Fruit fly (Drosophila melanogaster) whole organism, adult: ENCODE data around the gene CREG.

Source experiments
- CG11617 ChIP-seq: fragments of 200-800 bp; sonication (Bioruptor generic); optimal IDR thresholded peaks from 2 replicates; lab custom pipeline; 2017; ENCODE audit warnings: mild to moderate bottlenecking, missing biosample characterization, missing genetic modification reagents, missing genetic modification characterization
- CG12768 ChIP-seq: fragments of 200-800 bp; sonication (Bioruptor generic); optimal IDR thresholded peaks from 2 replicates; lab custom pipeline; 2017; ENCODE audit warnings: missing biosample characterization, missing genetic modification characterization, mild to moderate bottlenecking, moderate library complexity, missing genetic modification reagents
- CG14711 ChIP-seq: fragments of 200-800 bp; sonication (Bioruptor generic); optimal IDR thresholded peaks from 2 replicates; lab custom pipeline; 2018; ENCODE audit warnings: missing biosample characterization, mild to moderate bottlenecking, missing genetic modification characterization, moderate library complexity
- CG1620 ChIP-seq: fragments of 200-800 bp; sonication (Bioruptor generic); optimal IDR thresholded peaks from 2 replicates; lab custom pipeline; 2016; ENCODE audit warnings: missing biosample characterization, missing genetic modification characterization
- CG33017 ChIP-seq: fragments of 200-800 bp; sonication (Bioruptor generic); optimal IDR thresholded peaks from 2 replicates; lab custom pipeline; 2018; ENCODE audit warnings: missing biosample characterization, mild to moderate bottlenecking, missing genetic modification characterization, moderate library complexity
- CG5204 ChIP-seq: fragments of 200-800 bp; sonication (Bioruptor generic); optimal IDR thresholded peaks from 2 replicates; lab custom pipeline; 2016; ENCODE audit warnings: missing biosample characterization, missing genetic modification characterization
- CG7101 ChIP-seq: fragments of 200-800 bp; sonication (Bioruptor generic); optimal IDR thresholded peaks from 2 replicates; lab custom pipeline; 2018; ENCODE audit warnings: missing biosample characterization, mild to moderate bottlenecking, missing genetic modification characterization, moderate library complexity
- Clk ChIP-seq: fragments of 200-800 bp; sonication (Bioruptor generic); optimal IDR thresholded peaks from 2 replicates; lab custom pipeline; 2017; ENCODE audit warnings: missing biosample characterization, missing genetic modification characterization
- Crg-1 ChIP-seq: fragments of 200-800 bp; sonication (Bioruptor generic); optimal IDR thresholded peaks from 2 replicates; lab custom pipeline; 2016; ENCODE audit warnings: missing biosample characterization, missing genetic modification characterization
- Mnt ChIP-seq: fragments of 200-800 bp; sonication (Bioruptor generic); optimal IDR thresholded peaks from 2 replicates; lab custom pipeline; 2016; ENCODE audit warnings: missing biosample characterization, mild to moderate bottlenecking, missing genetic modification characterization
- cic ChIP-seq: fragments of 200-800 bp; sonication (Bioruptor generic); optimal IDR thresholded peaks from 2 replicates; lab custom pipeline; 2017; ENCODE audit warnings: missing biosample characterization, mild to moderate bottlenecking, missing genetic modification characterization, moderate library complexity
- cnc ChIP-seq, 2 experiments: fragments of >200 bp; optimal IDR thresholded peaks; 2 replicates each; lab custom pipeline; 2017
- kay ChIP-seq: fragments of 200-800 bp; sonication (Bioruptor generic); peaks from one replicate; lab custom pipeline; 2016; ENCODE audit warnings: missing biosample characterization, missing genetic modification characterization, borderline replicate concordance
- toe ChIP-seq: fragments of 200-800 bp; sonication (Bioruptor generic); optimal IDR thresholded peaks from 2 replicates; lab custom pipeline; 2016; ENCODE audit warnings: missing biosample characterization, missing genetic modification characterization

DNA sequence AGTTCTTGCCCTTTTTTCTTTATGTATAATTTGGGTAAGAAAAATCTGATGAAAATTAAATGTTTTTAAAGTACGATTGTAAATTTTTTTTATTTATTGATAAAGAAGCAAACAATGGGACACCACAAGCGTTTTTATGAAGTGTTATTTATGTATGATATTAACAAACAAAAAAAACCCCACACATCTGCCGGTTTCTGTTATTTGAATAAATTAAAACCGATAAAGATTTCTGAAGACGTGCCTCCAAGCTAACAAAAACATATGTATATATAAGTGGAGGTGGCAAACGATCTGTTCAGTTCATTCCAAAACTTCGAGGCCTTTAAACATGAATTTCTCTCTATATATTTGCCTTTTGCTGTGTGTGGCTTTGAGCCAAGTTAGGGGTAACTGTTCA is 19.2 kb upstream of the CREG start, which contains the start of gene CG42822:
- TF ChIP-seq kay (GFP tag; lab: Kevin White, UChicago) (no peak), CG14711 (tag; lab: Kevin White, UChicago) (no peak), CG33017 (no peak), CG5204 (no peak), cnc (optimal IDR thresholded peaks at IDR 0.05; lab: Kevin White, UChicago) (no peak), CG11617 (GFP tag; lab: Kevin White, UChicago) (no peak), CG7101 (tag; lab: Kevin White, UChicago) (no peak), Mnt (GFP tag; lab: Kevin White, UChicago) (no peak), CG1620 (GFP tag; lab: Kevin White, UChicago) (no peak), Clk (no peak), CG12768 (GFP tag; lab: Kevin White, UChicago) (no peak), toe (no peak), Crg-1 (GFP tag; lab: Kevin White, UChicago) (no peak), cic (GFP tag; lab: Kevin White, UChicago) (no peak)
